Worm (Caenorhabditis elegans) whole organism, mixed stage, embryonic: ENCODE data around the gene btbd-10.

ENCODE experiments used
- blmp-1 ChIP-seq: fragments of 150-350 bp; optimal IDR thresholded peaks from 2 replicates; lab custom pipeline; 2014; ENCODE audit warnings: missing biosample characterization, missing genetic modification characterization
- elt-3 ChIP-seq: fragments of 150-350 bp; optimal IDR thresholded peaks from 2 replicates; lab custom pipeline; 2014; ENCODE audit warnings: missing biosample characterization, missing genetic modification characterization
- lin-13 ChIP-seq: fragments of 150-350 bp; optimal IDR thresholded peaks from 2 replicates; lab custom pipeline; 2014; ENCODE audit warnings: missing biosample characterization, missing genetic modification characterization
- lin-32 ChIP-seq: fragments of 200-800 bp; sonication (Bioruptor generic); optimal IDR thresholded peaks from 2 replicates; lab custom pipeline; 2018; ENCODE audit warnings: mild to moderate bottlenecking, missing genetic modification characterization, missing compliant biosample characterization
- lsy-2 ChIP-seq: fragments of 150-350 bp; optimal IDR thresholded peaks from 2 replicates; lab custom pipeline; 2014; ENCODE audit warnings: missing biosample characterization, missing genetic modification characterization
- mab-5 ChIP-seq: fragments of 150-350 bp; optimal IDR thresholded peaks from 2 replicates; lab custom pipeline; 2014; ENCODE audit warnings: missing biosample characterization, missing genetic modification characterization
- mls-2 ChIP-seq: sonication (generic microtip); optimal IDR thresholded peaks from 2 replicates; lab custom pipeline; 2016; ENCODE audit warnings: mild to moderate bottlenecking, missing genetic modification characterization, moderate library complexity, missing compliant biosample characterization
- nhr-237 ChIP-seq: fragments of 150-350 bp; optimal IDR thresholded peaks from 2 replicates; lab custom pipeline; 2014; ENCODE audit warnings: missing biosample characterization, missing genetic modification characterization
- nhr-76 ChIP-seq: sonication (generic microtip); optimal IDR thresholded peaks from 2 replicates; lab custom pipeline; 2017; ENCODE audit warnings: missing biosample characterization, missing genetic modification characterization
- unc-120 ChIP-seq: sonication (generic microtip); optimal IDR thresholded peaks from 2 replicates; lab custom pipeline; 2017; ENCODE audit warnings: missing genetic modification characterization, missing compliant biosample characterization; ENCODE audit not compliant: poor library complexity, severe bottlenecking
- unc-39 ChIP-seq: fragments of 150-350 bp; optimal IDR thresholded peaks from 2 replicates; lab custom pipeline; 2014; ENCODE audit warnings: missing biosample characterization, missing genetic modification characterization
- unc-62 ChIP-seq: fragments of 150-350 bp; optimal IDR thresholded peaks from 2 replicates; lab custom pipeline; 2014; ENCODE audit warnings: missing biosample characterization, missing genetic modification reagents, missing genetic modification characterization
- ztf-11 ChIP-seq: fragments of 150-350 bp; optimal IDR thresholded peaks from 2 replicates; lab custom pipeline; 2014; ENCODE audit warnings: missing biosample characterization, missing genetic modification characterization

ce11 chrII:4920608-4921007 lies 15.8 kb downstream of the btbd-10 start:
- TF ChIP-seq elt-3 (tag; lab: Kevin White, UChicago) (no peak), lin-13 (tag; lab: Kevin White, UChicago) (no peak), unc-62 (GFP tag; lab: Kevin White, UChicago) (no peak), nhr-76 (tag; lab: Kevin White, UChicago) (no peak), unc-39 (no peak), lin-32 (GFP tag; lab: Kevin White, UChicago) (no peak), mab-5 (no peak), blmp-1 (no peak), lsy-2 (tag; lab: Kevin White, UChicago) (no peak), mls-2 (tag; lab: Kevin White, UChicago) (no peak), ztf-11 (tag; lab: Kevin White, UChicago) (no peak), nhr-237 (tag; lab: Kevin White, UChicago) (no peak), unc-120 (tag; lab: Kevin White, UChicago) (no peak)
